Worm (Caenorhabditis elegans) whole organism, early embryonic: ENCODE data around the gene K02D10.3.

Experiments
- B0310.2 ChIP-seq: sonication (generic microtip); optimal IDR thresholded peaks from 2 replicates; lab custom pipeline; 2016; ENCODE audit warnings: mild to moderate bottlenecking, missing genetic modification characterization, missing compliant biosample characterization
- F13C5.2 ChIP-seq: sonication (generic microtip); optimal IDR thresholded peaks from 2 replicates; lab custom pipeline; 2017; ENCODE audit warnings: mild to moderate bottlenecking, missing genetic modification characterization, inconsistent platforms, missing compliant biosample characterization
- aly-1 ChIP-seq: sonication (generic microtip); optimal IDR thresholded peaks from 2 replicates; lab custom pipeline; 2016; ENCODE audit warnings: missing genetic modification characterization, missing compliant biosample characterization
- ama-1 ChIP-seq: fragments of 150-350 bp; optimal IDR thresholded peaks from 2 replicates; lab custom pipeline; 2014
- ceh-13 ChIP-seq: fragments of 200-800 bp; sonication (Bioruptor generic); optimal IDR thresholded peaks from 2 replicates; lab custom pipeline; 2018; ENCODE audit warnings: mild to moderate bottlenecking, missing genetic modification characterization, missing compliant biosample characterization
- ceh-36 ChIP-seq: sonication (generic microtip); optimal IDR thresholded peaks from 2 replicates; lab custom pipeline; 2016; ENCODE audit warnings: missing genetic modification characterization, inconsistent platforms, missing compliant biosample characterization
- ets-7 ChIP-seq: sonication (generic microtip); optimal IDR thresholded peaks from 2 replicates; lab custom pipeline; 2016; ENCODE audit warnings: missing genotype, missing genetic modification characterization, missing compliant biosample characterization
- flt-1 ChIP-seq: fragments of 200-800 bp; sonication (Bioruptor generic); IDR thresholded peaks from 2 replicates; pipeline ENCODE4 v1.3.6; 2022; ENCODE audit warnings: missing genetic modification characterization, missing compliant biosample characterization
- hmbx-1 ChIP-seq: sonication (generic microtip); optimal IDR thresholded peaks from 2 replicates; lab custom pipeline; 2016; ENCODE audit warnings: mild to moderate bottlenecking, missing genetic modification characterization, missing compliant biosample characterization
- hmg-4 ChIP-seq: fragments of 200-800 bp; sonication (Bioruptor generic); optimal IDR thresholded peaks from 2 replicates; lab custom pipeline; 2018; ENCODE audit warnings: mild to moderate bottlenecking, missing genetic modification characterization, missing compliant biosample characterization
- hnd-1 ChIP-seq: sonication (generic microtip); optimal IDR thresholded peaks from 2 replicates; lab custom pipeline; 2016; ENCODE audit warnings: missing genetic modification characterization, missing compliant biosample characterization
- pes-1 ChIP-seq: fragments of 200-800 bp; sonication (Bioruptor generic); IDR thresholded peaks from 2 replicates; pipeline ENCODE4 v1.3.6; 2022; ENCODE audit warnings: missing genetic modification reagents, missing genetic modification characterization, missing compliant biosample characterization
- scrt-1 ChIP-seq: fragments of 200-800 bp; sonication (Bioruptor generic); IDR thresholded peaks from 2 replicates; pipeline ENCODE4 v1.3.6; 2022; ENCODE audit warnings: missing genetic modification characterization, missing compliant biosample characterization
- sea-1 ChIP-seq: fragments of 200-800 bp; sonication (Bioruptor generic); conservative IDR thresholded peaks from 2 replicates; pipeline ENCODE4 v1.3.6; 2022; ENCODE audit warnings: missing genetic modification characterization, missing compliant biosample characterization
- tbx-11 ChIP-seq: fragments of 200-800 bp; sonication (Bioruptor generic); IDR thresholded peaks from 2 replicates; pipeline ENCODE4 v1.3.6; 2022; ENCODE audit warnings: missing genetic modification characterization, missing compliant biosample characterization
- tbx-37 ChIP-seq: fragments of 200-800 bp; sonication (Bioruptor generic); conservative IDR thresholded peaks from 2 replicates; pipeline ENCODE4 v1.3.6; 2022; ENCODE audit warnings: missing genetic modification reagents, missing genetic modification characterization, missing compliant biosample characterization
- tra-4 ChIP-seq: sonication (generic microtip); optimal IDR thresholded peaks from 2 replicates; lab custom pipeline; 2017; ENCODE audit warnings: missing genetic modification characterization, missing compliant biosample characterization

Gene K02D10.3

ce11 chrIII:8794793-8795192 is 23.0 kb upstream of the K02D10.3 start:
- peak; percentile 15 for TF ChIP-seq hmg-4
- no peak for TF ChIP-seq flt-1 (GFP tag; lab: Robert Waterston, UW)

- TF ChIP-seq tbx-11 (GFP tag; lab: Robert Waterston, UW) (no peak), hnd-1 (tag; lab: Kevin White, UChicago) (no peak), sea-1 (no peak), ama-1 (no peak), tbx-37 (GFP tag; lab: Robert Waterston, UW) (no peak), pes-1 (GFP tag; lab: Robert Waterston, UW) (no peak), ceh-13 (GFP tag; lab: Kevin White, UChicago) (no peak), ceh-36 (tag; lab: Kevin White, UChicago) (no peak), scrt-1 (GFP tag; lab: Robert Waterston, UW) (no peak), flt-1 (GFP tag; lab: Robert Waterston, UW) (no peak), tra-4 (tag; lab: Kevin White, UChicago) (no peak), hmg-4 (no peak), ets-7 (tag; lab: Kevin White, UChicago) (no peak), F13C5.2 (tag; lab: Kevin White, UChicago) (no peak)
Measured at ce11 chrIII:8792251-8792650, 20.5 kb upstream of the K02D10.3 start, which contains the start of gene ztf-1. Gene ztf-1 (minus strand): TSS chrIII:8792351.

- no peak for TF ChIP-seq ama-1
- no peak for TF ChIP-seq hmbx-1
- no peak for TF ChIP-seq ets-7 (tag; lab: Kevin White, UChicago)
- no peak for TF ChIP-seq B0310.2 (tag; lab: Kevin White, UChicago)
- TF ChIP-seq hmg-4 = no peak
- TF ChIP-seq tbx-37 (GFP tag; lab: Robert Waterston, UW) = no peak
- TF ChIP-seq scrt-1 (GFP tag; lab: Robert Waterston, UW) = no peak
- TF ChIP-seq tbx-11 (GFP tag; lab: Robert Waterston, UW) = no peak
- TF ChIP-seq ceh-36 (tag; lab: Kevin White, UChicago) = no peak
- no peak for TF ChIP-seq pes-1 (GFP tag; lab: Robert Waterston, UW)
- TF ChIP-seq flt-1 (GFP tag; lab: Robert Waterston, UW) = no peak
- TF ChIP-seq sea-1 = no peak
- no peak for TF ChIP-seq hnd-1 (tag; lab: Kevin White, UChicago)
- TF ChIP-seq F13C5.2 (tag; lab: Kevin White, UChicago) = no peak
Measured at ce11 chrIII:8791235-8791634, 19.5 kb upstream of the K02D10.3 start, which contains the start of the genes zfp-1 and F54F2.14. Gene zfp-1 (plus strand): TSS chrIII:8791535. Gene F54F2.14 (plus strand): TSS chrIII:8791546.

DNA sequence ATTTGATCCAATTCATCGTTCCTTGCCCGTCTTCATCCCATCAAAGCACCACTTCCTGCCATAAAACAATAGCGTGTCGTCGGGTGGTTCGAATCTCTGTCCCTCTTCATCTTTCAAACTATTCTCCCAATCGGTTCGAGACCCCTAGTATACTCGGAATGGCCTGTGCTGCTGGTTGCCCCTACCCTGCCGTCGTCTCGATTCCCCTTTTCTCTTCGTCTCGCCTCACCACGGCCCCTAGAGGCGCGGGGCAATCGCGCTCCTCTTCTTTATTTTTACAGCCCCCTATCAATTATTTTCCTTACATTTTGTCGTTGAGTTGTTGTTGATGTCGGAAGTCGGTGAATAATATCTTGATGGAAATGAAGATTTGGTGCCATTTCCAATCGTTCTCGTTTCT is 16.9 kb upstream of the K02D10.3 start:
- TF ChIP-seq ama-1 (no peak), hmg-4 (no peak), hmbx-1 (no peak)

ce11 chrIII:8786077-8786476 is 14.3 kb upstream of the K02D10.3 start, which contains the start of gene K02D10.8:
Gene K02D10.8 (plus strand): TSS chrIII:8786377.
- TF ChIP-seq flt-1 (GFP tag; lab: Robert Waterston, UW) (no peak), hmbx-1 (no peak), hnd-1 (tag; lab: Kevin White, UChicago) (no peak), tbx-11 (GFP tag; lab: Robert Waterston, UW) (no peak), hmg-4 (no peak), ama-1 (no peak), scrt-1 (GFP tag; lab: Robert Waterston, UW) (no peak), pes-1 (GFP tag; lab: Robert Waterston, UW) (no peak), ceh-36 (tag; lab: Kevin White, UChicago) (no peak), tra-4 (tag; lab: Kevin White, UChicago) (no peak)

DNA sequence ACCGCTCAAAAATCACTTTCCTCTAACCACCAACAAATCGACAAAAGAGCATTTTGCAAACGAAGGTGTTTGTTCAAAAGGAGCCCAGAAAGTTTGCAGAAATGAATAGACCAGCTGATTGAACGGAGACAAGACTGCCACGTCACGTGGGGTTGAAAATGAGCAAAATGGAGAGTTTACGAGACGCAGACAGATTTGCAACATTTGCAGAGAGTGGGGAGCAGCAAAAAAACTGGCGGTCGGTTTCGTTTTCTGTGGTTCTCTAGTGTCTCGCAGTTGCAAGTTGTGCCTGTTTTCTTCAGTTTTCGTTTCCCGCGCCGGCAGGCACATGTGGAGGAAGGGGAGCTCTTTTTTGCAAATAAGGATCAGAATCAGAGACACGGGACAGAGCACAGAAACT is 13.7 kb upstream of the K02D10.3 start:
- TF ChIP-seq scrt-1 (GFP tag; lab: Robert Waterston, UW) (no peak), tra-4 (tag; lab: Kevin White, UChicago) (no peak), tbx-11 (GFP tag; lab: Robert Waterston, UW) (no peak), flt-1 (GFP tag; lab: Robert Waterston, UW) (no peak), hmg-4 (no peak), ceh-13 (GFP tag; lab: Kevin White, UChicago) (no peak), B0310.2 (tag; lab: Kevin White, UChicago) (no peak), hmbx-1 (no peak), tbx-37 (GFP tag; lab: Robert Waterston, UW) (no peak)

- TF ChIP-seq hmg-4 (no peak), tbx-37 (GFP tag; lab: Robert Waterston, UW) (no peak), hmbx-1 (no peak), flt-1 (GFP tag; lab: Robert Waterston, UW) (no peak), tbx-11 (GFP tag; lab: Robert Waterston, UW) (no peak), aly-1 (tag; lab: Kevin White, UChicago) (no peak), hnd-1 (tag; lab: Kevin White, UChicago) (no peak), ama-1 (no peak), B0310.2 (tag; lab: Kevin White, UChicago) (no peak), sea-1 (no peak), ceh-36 (tag; lab: Kevin White, UChicago) (no peak), ets-7 (tag; lab: Kevin White, UChicago) (no peak), tra-4 (tag; lab: Kevin White, UChicago) (no peak), scrt-1 (GFP tag; lab: Robert Waterston, UW) (no peak)
Measured at ce11 chrIII:8784500-8784899, 12.7 kb upstream of the K02D10.3 start.

ce11 chrIII:8782744-8783143 is 11.0 kb upstream of the K02D10.3 start:
- TF ChIP-seq ceh-36 (tag; lab: Kevin White, UChicago) (no peak), sea-1 (no peak), B0310.2 (tag; lab: Kevin White, UChicago) (no peak), pes-1 (GFP tag; lab: Robert Waterston, UW) (no peak), hmbx-1 (no peak), F13C5.2 (tag; lab: Kevin White, UChicago) (no peak), aly-1 (tag; lab: Kevin White, UChicago) (no peak), tra-4 (tag; lab: Kevin White, UChicago) (no peak), ama-1 (no peak), hnd-1 (tag; lab: Kevin White, UChicago) (no peak), flt-1 (GFP tag; lab: Robert Waterston, UW) (no peak), ceh-13 (GFP tag; lab: Kevin White, UChicago) (no peak), tbx-11 (GFP tag; lab: Robert Waterston, UW) (no peak), ets-7 (tag; lab: Kevin White, UChicago) (no peak), scrt-1 (GFP tag; lab: Robert Waterston, UW) (no peak), tbx-37 (GFP tag; lab: Robert Waterston, UW) (no peak), hmg-4 (no peak)
